Worm (Caenorhabditis elegans): ENCODE data around the gene M162.15.

The M162.15 gene

ce11 chrV:19756253-19756652 lies 15.3 kb downstream of the M162.15 start, which contains the start of gene W04E12.9:
W04E12.9 (plus strand) TSS chrV:19756553.
- TF ChIP-seq ceh-2 (tag; optimal IDR thresholded peaks at IDR 0.05) (no peak), nhr-11 (tag; optimal IDR thresholded peaks at IDR 0.05) (no peak)

- TF ChIP-seq syd-9 (tag; optimal IDR thresholded peaks at IDR 0.05): no peak
- no peak for TF ChIP-seq ama-1 (optimal IDR thresholded peaks at IDR 0.05)
- no peak for TF ChIP-seq C08G9.2 (tag; optimal IDR thresholded peaks at IDR 0.05)
- TF ChIP-seq npax-4 (tag; optimal IDR thresholded peaks at IDR 0.05): no peak
- no peak for TF ChIP-seq dmd-4 (tag; optimal IDR thresholded peaks at IDR 0.05; ENCODE audit: borderline replicate concordance)
- TF ChIP-seq ceh-30 (tag; optimal IDR thresholded peaks at IDR 0.05): no peak
- no peak for TF ChIP-seq ceh-24 (tag; optimal IDR thresholded peaks at IDR 0.05)
- TF ChIP-seq tbx-2 (tag; optimal IDR thresholded peaks at IDR 0.05): no peak
- no peak for TF ChIP-seq unc-3 (GFP tag; conservative IDR thresholded peaks at IDR 0.05)
- no peak for TF ChIP-seq unc-3 (tag; optimal IDR thresholded peaks at IDR 0.05)
- no peak for TF ChIP-seq fkh-10 (GFP tag; optimal IDR thresholded peaks at IDR 0.05)
Measured at ce11 chrV:19755260-19755659, 16.3 kb downstream of the M162.15 start, which contains the start of gene clec-50. clec-50 (minus strand) TSS chrV:19755368.

ce11 chrV:19754331-19754730 lies 17.2 kb downstream of the M162.15 start:
- TF ChIP-seq pqm-1 (tag; optimal IDR thresholded peaks at IDR 0.05) (no peak), ceh-34 (tag; optimal IDR thresholded peaks at IDR 0.05) (no peak), ceh-18 (tag; optimal IDR thresholded peaks at IDR 0.05) (no peak), fkh-6 (tag; optimal IDR thresholded peaks at IDR 0.05) (no peak), ahr-1 (tag; optimal IDR thresholded peaks at IDR 0.05) (no peak), ceh-48 (tag; optimal IDR thresholded peaks at IDR 0.05) (no peak), unc-42 (tag; optimal IDR thresholded peaks at IDR 0.05) (no peak), zip-5 (tag; optimal IDR thresholded peaks at IDR 0.05) (no peak), pha-2 (tag; optimal IDR thresholded peaks at IDR 0.05) (no peak), ceh-31 (tag; optimal IDR thresholded peaks at IDR 0.05) (no peak), rnt-1 (tag; optimal IDR thresholded peaks at IDR 0.05) (no peak), ets-4 (tag; optimal IDR thresholded peaks at IDR 0.05) (no peak), mec-3 (tag; optimal IDR thresholded peaks at IDR 0.05; ENCODE audit: borderline replicate concordance) (no peak), hlh-8 (tag; optimal IDR thresholded peaks at IDR 0.05) (no peak), tbx-7 (tag; optimal IDR thresholded peaks at IDR 0.05) (no peak), pat-9 (tag; optimal IDR thresholded peaks at IDR 0.05) (no peak), odd-2 (tag; optimal IDR thresholded peaks at IDR 0.05) (no peak), unc-86 (tag; optimal IDR thresholded peaks at IDR 0.05) (no peak), ceh-22 (tag; optimal IDR thresholded peaks at IDR 0.05) (no peak)

- TF ChIP-seq gmeb-2 (tag; optimal IDR thresholded peaks at IDR 0.05) (no peak), pag-3 (tag; optimal IDR thresholded peaks at IDR 0.05; ENCODE audit: borderline replicate concordance) (peak; percentile 38), C08G9.2 (tag; optimal IDR thresholded peaks at IDR 0.05) (no peak), hlh-13 (GFP tag; optimal IDR thresholded peaks at IDR 0.05) (no peak), pha-4 (tag; optimal IDR thresholded peaks at IDR 0.05) (no peak)
Measured at ce11 chrV:19752879-19753278, 18.7 kb downstream of the M162.15 start.

ce11 chrV:19751124-19751523 lies 20.4 kb downstream of the M162.15 start, which contains the start of gene clec-49:
clec-49 (minus strand) TSS chrV:19751226.
- no peak for TF ChIP-seq C38D4.7 (GFP tag; optimal IDR thresholded peaks at IDR 0.05)
- no peak for TF ChIP-seq sox-2 (GFP tag; IDR thresholded peaks at IDR 0.05)
- TF ChIP-seq odd-2 (tag; optimal IDR thresholded peaks at IDR 0.05): no peak
- no peak for TF ChIP-seq ceh-34 (tag; optimal IDR thresholded peaks at IDR 0.05)
- no peak for TF ChIP-seq madf-2 (tag; optimal IDR thresholded peaks at IDR 0.05)
- TF ChIP-seq dve-1 (tag; optimal IDR thresholded peaks at IDR 0.05): no peak
- TF ChIP-seq ceh-14 (tag; optimal IDR thresholded peaks at IDR 0.05): no peak
- TF ChIP-seq che-1 (tag; optimal IDR thresholded peaks at IDR 0.05): no peak
- no peak for TF ChIP-seq pqm-1 (tag; optimal IDR thresholded peaks at IDR 0.05)
- no peak for TF ChIP-seq gmeb-2 (tag; optimal IDR thresholded peaks at IDR 0.05)
- no peak for TF ChIP-seq lim-6 (tag; optimal IDR thresholded peaks at IDR 0.05)
- no peak for TF ChIP-seq tbx-7 (tag; optimal IDR thresholded peaks at IDR 0.05)
- TF ChIP-seq ceh-45 (GFP tag; IDR thresholded peaks at IDR 0.05): no peak
- TF ChIP-seq ceh-9 (tag; optimal IDR thresholded peaks at IDR 0.05): no peak

All from whole organism, late embryonic.